Worm (Caenorhabditis elegans): ENCODE results near the gene vha-20.

Gene vha-20

ce11 chrX:14115480-14116161 lies 48.7 kb downstream of the vha-20 start, which contains the start of gene F28H6.7 (continued):
- TF ChIP-seq egl-18 (GFP tag; IDR thresholded peaks at IDR 0.05) (0 out of 2 replicates have a peak, but pooled peaks have one; percentile 10), him-1 (tag; optimal IDR thresholded peaks at IDR 0.05) (peak; percentile 82), unc-130 (GFP tag; optimal IDR thresholded peaks at IDR 0.05) (peak; percentile 32), F52B5.7 (tag; optimal IDR thresholded peaks at IDR 0.05) (no peak), dox-1 (GFP tag; IDR thresholded peaks at IDR 0.05) (no peak; the same call in 1 of the 2 replicates), attf-6 (GFP tag; IDR thresholded peaks at IDR 0.05) (0 out of 2 replicates have a peak, but pooled peaks have one; percentile 45), lsy-27 (tag; optimal IDR thresholded peaks at IDR 0.05; ENCODE audit: borderline replicate concordance, insufficient read depth) (peak; percentile 62), T26A5.8 (tag; optimal IDR thresholded peaks at IDR 0.05) (no peak), hmg-20 (GFP tag; IDR thresholded peaks at IDR 0.05) (peak; percentile 76; the same call in 1 of the 2 replicates), chd-7 (tag; optimal IDR thresholded peaks at IDR 0.05) (peak; percentile 65), bed-1 (GFP tag; IDR thresholded peaks at IDR 0.05) (no peak), tlf-1 (GFP tag; optimal IDR thresholded peaks at IDR 0.05) (no peak), ccch-3 (GFP tag; optimal IDR thresholded peaks at IDR 0.05) (no peak), hsf-1 (GFP tag; IDR thresholded peaks at IDR 0.05) (no peak), lin-35 (GFP tag; optimal IDR thresholded peaks at IDR 0.05) (peak in 1 of 3 experiments; percentile 65), lin-54 (GFP tag; optimal IDR thresholded peaks at IDR 0.05) (no peak), let-607 (tag; optimal IDR thresholded peaks at IDR 0.05) (peak in 1 of 2 experiments; percentile 45), ama-1 (optimal IDR thresholded peaks at IDR 0.05) (no peak), ama-1 (GFP tag; optimal IDR thresholded peaks at IDR 0.05) (peak in 1 of 2 experiments; percentile 15), ekl-4 (GFP tag; IDR thresholded peaks at IDR 0.05) (no peak), ceh-58 (GFP tag; IDR thresholded peaks at IDR 0.05) (no peak), lsl-1 (GFP tag; optimal IDR thresholded peaks at IDR 0.05) (no peak), ceh-27 (GFP tag; optimal IDR thresholded peaks at IDR 0.05) (peak; percentile 29), zfh-2 (GFP tag; conservative IDR thresholded peaks at IDR 0.05) (no peak), somi-1 (GFP tag; optimal IDR thresholded peaks at IDR 0.05) (peak; percentile 31), madf-10 (tag; optimal IDR thresholded peaks at IDR 0.05) (peak; percentile 50), ets-4 (GFP tag; optimal IDR thresholded peaks at IDR 0.05) (no peak), ztf-18 (tag; optimal IDR thresholded peaks at IDR 0.05) (peak; percentile 51), madf-3 (GFP tag; IDR thresholded peaks at IDR 0.05) (peak; percentile 68; the same call in 1 of the 2 replicates), B0019.2 (GFP tag; conservative IDR thresholded peaks at IDR 0.05) (no peak), tbx-9 (tag; optimal IDR thresholded peaks at IDR 0.05; ENCODE audit: borderline replicate concordance) (no peak), F37B4.10 (GFP tag; IDR thresholded peaks at IDR 0.05) (no peak), dpff-1 (tag; optimal IDR thresholded peaks at IDR 0.05) (no peak), atf-7 (tag; optimal IDR thresholded peaks at IDR 0.05) (peak; percentile 8), lin-40 (tag; optimal IDR thresholded peaks at IDR 0.05) (peak; percentile 44), mcd-1 (GFP tag; IDR thresholded peaks at IDR 0.05) (no peak; the same call in 1 of the 2 replicates), nfya-2 (GFP tag; IDR thresholded peaks at IDR 0.05) (no peak), hrde-1 (tag; optimal IDR thresholded peaks at IDR 0.05; ENCODE audit: borderline replicate concordance) (peak; percentile 8), sea-2 (GFP tag; IDR thresholded peaks at IDR 0.05) (no peak), mxl-1 (tag; optimal IDR thresholded peaks at IDR 0.05) (peak; percentile 58), snpc-4 (GFP tag; optimal IDR thresholded peaks at IDR 0.05) (peak; percentile 65), snpc-4 (tag; optimal IDR thresholded peaks at IDR 0.05) (peak in 2 of 4 experiments; percentile 59 to 74)

All from whole organism, young adult.